Worm (Caenorhabditis elegans) whole organism, L1 larva: Measurements from ENCODE around the gene K11H3.5.

Experiments used
- alr-1 ChIP-seq: fragments of 200-800 bp; sonication (Bioruptor generic); optimal IDR thresholded peaks from 2 replicates; lab custom pipeline; 2018; ENCODE audit warnings: borderline replicate concordance, mild to moderate bottlenecking, missing genetic modification characterization, missing compliant biosample characterization
- aly-2 ChIP-seq: fragments of 150-350 bp; optimal IDR thresholded peaks from 2 replicates; lab custom pipeline; 2014; ENCODE audit warnings: missing biosample characterization, missing genetic modification characterization
- ceh-82 ChIP-seq, 3 experiments: fragments of 150-350 bp in 1 of 3; sonication (generic microtip) in 2 of 3; optimal IDR thresholded peaks; 2 replicates each; lab custom pipeline; 2014 to 2017; ENCODE audit warnings: missing biosample characterization in 3 of 3, missing genetic modification characterization in 3 of 3
- ceh-88 ChIP-seq: fragments of 200-800 bp; sonication (Bioruptor generic); IDR thresholded peaks from 2 replicates; pipeline ENCODE4 v1.3.6; 2022; ENCODE audit warnings: missing genetic modification characterization, missing compliant biosample characterization
- hpl-2 ChIP-seq: fragments of 150-350 bp; optimal IDR thresholded peaks from 2 replicates; lab custom pipeline; 2014; ENCODE audit warnings: missing biosample characterization, missing genetic modification reagents, missing genetic modification characterization
- lin-15B ChIP-seq: fragments of 150-350 bp; sonication (generic microtip); optimal IDR thresholded peaks from 3 replicates; lab custom pipeline; 2014; ENCODE audit warnings: missing biosample characterization, missing genetic modification characterization
- mdl-1 ChIP-seq, 2 experiments: fragments of 150-350 bp; optimal IDR thresholded peaks; 2 replicates each; lab custom pipeline; 2014 to 2017; ENCODE audit warnings: missing biosample characterization in 2 of 2, missing genetic modification characterization in 2 of 2, inconsistent platforms in 1 of 2
- pax-3 ChIP-seq: fragments of 200-800 bp; sonication (Bioruptor generic); optimal IDR thresholded peaks from 2 replicates; lab custom pipeline; 2018; ENCODE audit warnings: mild to moderate bottlenecking, missing genetic modification characterization, moderate library complexity, missing compliant biosample characterization
- skn-1 ChIP-seq: fragments of 150-350 bp; optimal IDR thresholded peaks from 2 replicates; lab custom pipeline; 2014; ENCODE audit warnings: missing biosample characterization, missing genetic modification characterization
- tbx-2 ChIP-seq: sonication (generic microtip); optimal IDR thresholded peaks from 2 replicates; lab custom pipeline; 2016; ENCODE audit warnings: missing genetic modification characterization, missing compliant biosample characterization
- ztf-4 ChIP-seq: fragments of 150-350 bp; optimal IDR thresholded peaks from 2 replicates; lab custom pipeline; 2014; ENCODE audit warnings: missing biosample characterization, missing genetic modification characterization

- TF ChIP-seq ztf-4 (tag; lab: Kevin White, UChicago) = no peak
- no peak for TF ChIP-seq alr-1 (tag; lab: Kevin White, UChicago)
- no peak for TF ChIP-seq pax-3 (tag; lab: Kevin White, UChicago)
- no peak for TF ChIP-seq skn-1
- no peak for TF ChIP-seq tbx-2 (tag; lab: Kevin White, UChicago)
- TF ChIP-seq mdl-1 (tag; optimal IDR thresholded peaks at IDR 0.05; lab: Kevin White, UChicago) = no peak
- TF ChIP-seq ceh-82 (tag; optimal IDR thresholded peaks at IDR 0.05; lab: Kevin White, UChicago) = no peak
- no peak for TF ChIP-seq lin-15B (tag; lab: Kevin White, UChicago)
- TF ChIP-seq aly-2 (tag; lab: Kevin White, UChicago) = no peak
- no peak for TF ChIP-seq ceh-88 (GFP tag; lab: Robert Waterston, UW)
- TF ChIP-seq hpl-2 (GFP tag; lab: Kevin White, UChicago) = no peak
Measured at ce11 chrIII:9850877-9851276, 7.3 kb downstream of the K11H3.5 start.
